Worm (Caenorhabditis elegans) whole organism, midembryonic: ENCODE data around the gene ZK938.3.

Experiments used
- T22C8.4 ChIP-seq: fragments of 200-800 bp; sonication (Bioruptor generic); IDR thresholded peaks from 2 replicates; pipeline ENCODE4 v1.3.6; 2022; ENCODE audit warnings: missing genetic modification characterization, missing compliant biosample characterization
- flt-1 ChIP-seq: fragments of 200-800 bp; sonication (Bioruptor generic); IDR thresholded peaks from 2 replicates; pipeline ENCODE4 v1.3.6; 2022; ENCODE audit warnings: missing genetic modification characterization, missing compliant biosample characterization
- klf-2 ChIP-seq: fragments of 200-800 bp; sonication (Bioruptor generic); conservative IDR thresholded peaks from 2 replicates; pipeline ENCODE4 v1.3.6; 2022; ENCODE audit warnings: missing genetic modification reagents, missing genetic modification characterization, missing compliant biosample characterization
- med-1 ChIP-seq: sonication (generic microtip); optimal IDR thresholded peaks from 2 replicates; lab custom pipeline; 2017; ENCODE audit warnings: missing genetic modification characterization, mild to moderate bottlenecking, missing compliant biosample characterization, antibody characterized with exemption, missing genetic modification reagents; ENCODE audit not compliant: insufficient read depth
- ref-1 ChIP-seq: fragments of 200-800 bp; sonication (Bioruptor generic); conservative IDR thresholded peaks from 2 replicates; pipeline ENCODE4 v1.3.6; 2022; ENCODE audit warnings: missing genetic modification reagents, missing genetic modification characterization, missing compliant biosample characterization
- ztf-23 ChIP-seq: fragments of 200-800 bp; sonication (Bioruptor generic); IDR thresholded peaks from 2 replicates; pipeline ENCODE4 v1.3.6; 2022; ENCODE audit warnings: missing genetic modification reagents, missing genetic modification characterization, missing compliant biosample characterization
- ztf-29 ChIP-seq: fragments of 200-800 bp; sonication (Bioruptor generic); IDR thresholded peaks from 2 replicates; pipeline ENCODE4 v1.3.6; 2022; ENCODE audit warnings: missing genetic modification reagents, missing genetic modification characterization, missing compliant biosample characterization

ce11 chrII:9829108-9829507, 4.6 kb downstream of the ZK938.3 start, which contains the start of gene ZK938.1:
- TF ChIP-seq flt-1 (GFP tag; lab: Robert Waterston, UW), result no peak
- TF ChIP-seq med-1, result no peak
- TF ChIP-seq klf-2, result no peak
- no peak for TF ChIP-seq ztf-23 (GFP tag; lab: Robert Waterston, UW)
- TF ChIP-seq T22C8.4 (GFP tag; lab: Robert Waterston, UW), result no peak
- no peak for TF ChIP-seq ref-1
- no peak for TF ChIP-seq ztf-29 (GFP tag; lab: Robert Waterston, UW)
